Fruit fly (Drosophila melanogaster): ENCODE measurements around the gene CG11693.

CG11693 gene

dm6 chr3R:8355579-8355978 lies 45.0 kb upstream of the CG11693 start (continued):
- TF ChIP-seq Hsf (GFP tag; optimal IDR thresholded peaks at IDR 0.05) (peak; percentile 96), Lpt (GFP tag; optimal IDR thresholded peaks at IDR 0.05) (no peak), Rfx (GFP tag; IDR thresholded peaks at IDR 0.05) (peak; percentile 99), Kr (GFP tag; optimal IDR thresholded peaks at IDR 0.05) (no peak), CG10366 (GFP tag; IDR thresholded peaks at IDR 0.05) (peak; percentile 94), yki (optimal IDR thresholded peaks at IDR 0.05) (no peak), slou (GFP tag; optimal IDR thresholded peaks at IDR 0.05) (peak; percentile 92), CTCF (GFP tag; optimal IDR thresholded peaks at IDR 0.05) (peak; percentile 51), sisA (GFP tag; IDR thresholded peaks at IDR 0.05) (peak; percentile 96), unpg (GFP tag; optimal IDR thresholded peaks at IDR 0.05) (peak; percentile 97), Atf-2 (GFP tag; optimal IDR thresholded peaks at IDR 0.05) (peak; percentile 94), CG9797 (GFP tag; optimal IDR thresholded peaks at IDR 0.05) (no peak), insv (GFP tag; optimal IDR thresholded peaks at IDR 0.05) (peak in 1 of 2 experiments; percentile 66), z (GFP tag; IDR thresholded peaks at IDR 0.05) (no peak), CG17385 (GFP tag; optimal IDR thresholded peaks at IDR 0.05) (peak; percentile 92), kay (GFP tag; optimal IDR thresholded peaks at IDR 0.05) (peak; percentile 96), sob (GFP tag; IDR thresholded peaks at IDR 0.05) (peak; percentile 97), MESR4 (GFP tag; optimal IDR thresholded peaks at IDR 0.05) (peak; percentile 63), eyg (GFP tag; optimal IDR thresholded peaks at IDR 0.05) (peak; percentile 96), chif (GFP tag; optimal IDR thresholded peaks at IDR 0.05) (peak; percentile 90 to 91), HmgD (GFP tag; optimal IDR thresholded peaks at IDR 0.05) (peak; percentile 94), run (tag; optimal IDR thresholded peaks at IDR 0.05) (peak; percentile 88), CG1603 (tag; optimal IDR thresholded peaks at IDR 0.05) (peak; percentile 96), Neu2 (GFP tag; optimal IDR thresholded peaks at IDR 0.05; ENCODE audit: borderline replicate concordance) (peak; percentile 52), Sry-β (GFP tag; optimal IDR thresholded peaks at IDR 0.05) (no peak), vvl (GFP tag; IDR thresholded peaks at IDR 0.05) (peak; percentile 97), CG11696 (GFP tag; IDR thresholded peaks at IDR 0.05) (peak; percentile 84), esg (GFP tag; conservative IDR thresholded peaks at IDR 0.05) (peak; percentile 92), CG18476 (GFP tag; optimal IDR thresholded peaks at IDR 0.05) (peak; percentile 85), CG4730 (GFP tag; IDR thresholded peaks at IDR 0.05) (peak; percentile 90), tin (GFP tag; optimal IDR thresholded peaks at IDR 0.05) (peak; percentile 97), CG18011 (GFP tag; optimal IDR thresholded peaks at IDR 0.05) (peak; percentile 87), rib (GFP tag; IDR thresholded peaks at IDR 0.05) (peak; percentile 96), CG3838 (GFP tag; optimal IDR thresholded peaks at IDR 0.05) (peak; percentile 84), CG7357 (GFP tag; IDR thresholded peaks at IDR 0.05) (peak; percentile 78; the same call in 2 of the 3 replicates), CG13123 (GFP tag; optimal IDR thresholded peaks at IDR 0.05) (peak; percentile 92), tx (GFP tag; optimal IDR thresholded peaks at IDR 0.05) (peak; percentile 96), Dbx (GFP tag; IDR thresholded peaks at IDR 0.05) (peak; percentile 97), CG6765 (GFP tag; optimal IDR thresholded peaks at IDR 0.05) (peak; percentile 93), hbn (GFP tag; IDR thresholded peaks at IDR 0.05; ENCODE audit: partially characterized antibody) (no peak), dmrt99B (tag; optimal IDR thresholded peaks at IDR 0.05) (peak; percentile 94), Fer3 (tag; optimal IDR thresholded peaks at IDR 0.05) (peak; percentile 97), disco-r (GFP tag; optimal IDR thresholded peaks at IDR 0.05) (peak; percentile 94), mirr (GFP tag; optimal IDR thresholded peaks at IDR 0.05) (peak; percentile 83), CG11093 (GFP tag; IDR thresholded peaks at IDR 0.05) (peak; percentile 89), CG7786 (GFP tag; optimal IDR thresholded peaks at IDR 0.05) (peak; percentile 96), CG11085 (GFP tag; IDR thresholded peaks at IDR 0.05) (peak; percentile 93), stc (GFP tag; IDR thresholded peaks at IDR 0.05) (peak; percentile 95), CG1832 (GFP tag; optimal IDR thresholded peaks at IDR 0.05) (no peak), dati (GFP tag; IDR thresholded peaks at IDR 0.05) (peak; percentile 75; the same call in 1 of the 2 replicates), da (GFP tag; optimal IDR thresholded peaks at IDR 0.05) (peak; percentile 64), br (optimal IDR thresholded peaks at IDR 0.05) (no peak), eve (GFP tag; optimal IDR thresholded peaks at IDR 0.05) (no peak), Meics (GFP tag; optimal IDR thresholded peaks at IDR 0.05) (peak; percentile 99)

Measured in whole organism, embryonic.